Worm (Caenorhabditis elegans) whole organism, L2 larva: ENCODE results near the gene irld-1.

ENCODE experiments used
- C34F6.9 ChIP-seq: fragments of 150-350 bp; optimal IDR thresholded peaks from 2 replicates; lab custom pipeline; 2014; ENCODE audit warnings: missing biosample characterization, missing genetic modification characterization
- F13H6.1 ChIP-seq: sonication (generic microtip); optimal IDR thresholded peaks from 2 replicates; lab custom pipeline; 2016; ENCODE audit warnings: missing genetic modification characterization, missing compliant biosample characterization
- R02D3.7 ChIP-seq: fragments of 150-350 bp; optimal IDR thresholded peaks from 2 replicates; lab custom pipeline; 2014; ENCODE audit warnings: missing biosample characterization, missing genetic modification characterization
- Y55F3AM.14 ChIP-seq: fragments of 200-800 bp; sonication (Bioruptor generic); optimal IDR thresholded peaks from 2 replicates; lab custom pipeline; 2018; ENCODE audit warnings: mild to moderate bottlenecking, missing genetic modification characterization, missing compliant biosample characterization
- ZK546.5 ChIP-seq: sonication (generic microtip); optimal IDR thresholded peaks from 2 replicates; lab custom pipeline; 2017; ENCODE audit warnings: missing biosample characterization, missing genetic modification characterization
- alr-1 ChIP-seq: fragments of 150-350 bp; optimal IDR thresholded peaks from 2 replicates; lab custom pipeline; 2014; ENCODE audit warnings: missing biosample characterization, missing genetic modification characterization
- aly-2 ChIP-seq: fragments of 150-350 bp; optimal IDR thresholded peaks from 2 replicates; lab custom pipeline; 2014; ENCODE audit warnings: missing biosample characterization, missing genetic modification characterization
- ama-1 ChIP-seq: fragments of 150-350 bp; optimal IDR thresholded peaks from 2 replicates; lab custom pipeline; 2018; ENCODE audit warnings: inconsistent platforms
- blmp-1 ChIP-seq: sonication (generic microtip); optimal IDR thresholded peaks from 2 replicates; lab custom pipeline; 2017; ENCODE audit warnings: missing genetic modification characterization, mild to moderate bottlenecking, missing compliant biosample characterization, antibody characterized with exemption, moderate library complexity; ENCODE audit not compliant: insufficient read depth
- ceh-16 ChIP-seq: fragments of 150-350 bp; optimal IDR thresholded peaks from 2 replicates; lab custom pipeline; 2014; ENCODE audit warnings: missing biosample characterization, missing genetic modification characterization
- ceh-82 ChIP-seq: fragments of 150-350 bp; optimal IDR thresholded peaks from 2 replicates; lab custom pipeline; 2014; ENCODE audit warnings: missing biosample characterization, missing genetic modification characterization
- crh-2 ChIP-seq: sonication (generic microtip); optimal IDR thresholded peaks from 2 replicates; lab custom pipeline; 2017; ENCODE audit warnings: missing biosample characterization, missing genetic modification characterization
- dmd-4 ChIP-seq: sonication (generic microtip); optimal IDR thresholded peaks from 2 replicates; lab custom pipeline; 2017; ENCODE audit warnings: missing biosample characterization, missing genetic modification characterization
- egl-27 ChIP-seq: sonication (generic microtip); optimal IDR thresholded peaks from 3 replicates; lab custom pipeline; 2017; ENCODE audit warnings: missing biosample characterization, missing genetic modification reagents, missing genetic modification characterization
- elt-1 ChIP-seq: fragments of 150-350 bp; optimal IDR thresholded peaks from 2 replicates; lab custom pipeline; 2014; ENCODE audit warnings: missing biosample characterization, missing genetic modification characterization
- elt-3 ChIP-seq: sonication (generic microtip); optimal IDR thresholded peaks from 2 replicates; lab custom pipeline; 2017; ENCODE audit warnings: missing biosample characterization, missing genetic modification characterization
- gmeb-1 ChIP-seq: fragments of 150-350 bp; optimal IDR thresholded peaks from 2 replicates; lab custom pipeline; 2014; ENCODE audit warnings: missing biosample characterization, missing genetic modification characterization
- lin-11 ChIP-seq: fragments of 150-350 bp; sonication (generic microtip); optimal IDR thresholded peaks from 2 replicates; lab custom pipeline; 2014; ENCODE audit warnings: missing biosample characterization, missing genetic modification characterization, inconsistent platforms, mixed read lengths
- lin-13 ChIP-seq: fragments of 150-350 bp; optimal IDR thresholded peaks from 2 replicates; lab custom pipeline; 2014; ENCODE audit warnings: missing biosample characterization, missing genetic modification reagents, missing genetic modification characterization
- lin-39 ChIP-seq: fragments of 150-350 bp; optimal IDR thresholded peaks from 2 replicates; lab custom pipeline; 2014; ENCODE audit warnings: missing biosample characterization, missing genetic modification reagents, missing genetic modification characterization
- lsy-2 ChIP-seq, 2 experiments: fragments of 150-350 bp in 1 of 2; sonication (generic microtip) in 1 of 2; optimal IDR thresholded peaks; 2 replicates each; lab custom pipeline; 2014 to 2017; ENCODE audit warnings: missing biosample characterization in 2 of 2, missing genetic modification characterization in 2 of 2
- mab-5 ChIP-seq: fragments of 150-350 bp; optimal IDR thresholded peaks from 2 replicates; lab custom pipeline; 2014; ENCODE audit warnings: missing biosample characterization, missing genetic modification characterization
- mbf-1 ChIP-seq: sonication (generic microtip); optimal IDR thresholded peaks from 2 replicates; lab custom pipeline; 2017; ENCODE audit warnings: missing biosample characterization, missing genetic modification characterization
- mdl-1 ChIP-seq, 2 experiments: fragments of 150-350 bp in 1 of 2; sonication (generic microtip) in 1 of 2; optimal IDR thresholded peaks; 2 replicates each; lab custom pipeline; 2017; ENCODE audit warnings: missing biosample characterization in 2 of 2, missing genetic modification characterization in 2 of 2
- nhr-10 ChIP-seq: sonication (generic microtip); optimal IDR thresholded peaks from 2 replicates; lab custom pipeline; 2017; ENCODE audit warnings: missing biosample characterization, missing genetic modification characterization
- nhr-11 ChIP-seq: fragments of 150-350 bp; optimal IDR thresholded peaks from 2 replicates; lab custom pipeline; 2014; ENCODE audit warnings: missing biosample characterization, missing genetic modification characterization
- nhr-12 ChIP-seq: fragments of 150-350 bp; optimal IDR thresholded peaks from 2 replicates; lab custom pipeline; 2014; ENCODE audit warnings: missing biosample characterization, missing genetic modification characterization
- nhr-129 ChIP-seq: fragments of 150-350 bp; optimal IDR thresholded peaks from 2 replicates; lab custom pipeline; 2014; ENCODE audit warnings: missing biosample characterization, missing genetic modification characterization
- nhr-21 ChIP-seq: fragments of 150-350 bp; optimal IDR thresholded peaks from 2 replicates; lab custom pipeline; 2014; ENCODE audit warnings: missing biosample characterization, missing genetic modification characterization
- nhr-23 ChIP-seq: fragments of 150-350 bp; optimal IDR thresholded peaks from 2 replicates; lab custom pipeline; 2014; ENCODE audit warnings: missing biosample characterization, missing genetic modification reagents, missing genetic modification characterization
- nhr-237 ChIP-seq: fragments of 150-350 bp; optimal IDR thresholded peaks from 2 replicates; lab custom pipeline; 2014; ENCODE audit warnings: missing biosample characterization, missing genetic modification characterization
- nhr-25 ChIP-seq: fragments of 150-350 bp; sonication (generic microtip); optimal IDR thresholded peaks from 3 replicates; lab custom pipeline; 2014; ENCODE audit warnings: missing biosample characterization, missing genetic modification characterization
- sem-4 ChIP-seq: fragments of 150-350 bp; optimal IDR thresholded peaks from 2 replicates; lab custom pipeline; 2014; ENCODE audit warnings: missing biosample characterization, missing genetic modification reagents, missing genetic modification characterization
- sma-3 ChIP-seq: sonication (generic microtip); optimal IDR thresholded peaks from 2 replicates; lab custom pipeline; 2016; ENCODE audit warnings: missing genetic modification reagents, missing genetic modification characterization, missing compliant biosample characterization
- sma-9 ChIP-seq, 2 experiments: fragments of 150-350 bp in 1 of 2; sonication (generic microtip) in 1 of 2; optimal IDR thresholded peaks; 2 replicates each; lab custom pipeline; 2014 to 2016; ENCODE audit warnings: missing genetic modification characterization in 2 of 2, mild to moderate bottlenecking in 1 of 2, missing biosample characterization in 1 of 2, missing compliant biosample characterization in 1 of 2, missing genetic modification reagents in 1 of 2, moderate library complexity in 1 of 2
- snpc-4 ChIP-seq: fragments of 150-350 bp; optimal IDR thresholded peaks from 2 replicates; lab custom pipeline; 2014; ENCODE audit warnings: missing biosample characterization, missing genetic modification characterization
- unc-39 ChIP-seq: fragments of 150-350 bp; optimal IDR thresholded peaks from 2 replicates; lab custom pipeline; 2014; ENCODE audit warnings: missing biosample characterization, missing genetic modification characterization
- unc-55 ChIP-seq: fragments of 150-350 bp; sonication (generic microtip); optimal IDR thresholded peaks from 3 replicates; lab custom pipeline; 2014; ENCODE audit warnings: missing biosample characterization, missing genetic modification reagents, missing genetic modification characterization
- unc-62 ChIP-seq: fragments of 150-350 bp; optimal IDR thresholded peaks from 2 replicates; lab custom pipeline; 2014; ENCODE audit warnings: missing biosample characterization, missing genetic modification reagents, missing genetic modification characterization
- zag-1 ChIP-seq: fragments of 150-350 bp; optimal IDR thresholded peaks from 2 replicates; lab custom pipeline; 2014; ENCODE audit warnings: missing biosample characterization, missing genetic modification characterization
- ztf-1 ChIP-seq: fragments of 200-800 bp; sonication (Bioruptor generic); conservative IDR thresholded peaks from 2 replicates; pipeline ENCODE4 v1.3.6; 2022; ENCODE audit warnings: missing genetic modification characterization, missing compliant biosample characterization
- ztf-11 ChIP-seq: sonication (generic microtip); optimal IDR thresholded peaks from 2 replicates; lab custom pipeline; 2017; ENCODE audit warnings: missing biosample characterization, missing genetic modification characterization
- ztf-4 ChIP-seq: fragments of 150-350 bp; optimal IDR thresholded peaks from 2 replicates; lab custom pipeline; 2014; ENCODE audit warnings: missing biosample characterization, missing genetic modification characterization

irld-1 gene

ce11 chrV:4359127-4359526 lies 22.6 kb downstream of the irld-1 start:
- TF ChIP-seq elt-3 (tag; lab: Kevin White, UChicago) (no peak), nhr-11 (tag; lab: Kevin White, UChicago) (no peak), gmeb-1 (no peak), unc-55 (no peak), lin-13 (GFP tag; lab: Kevin White, UChicago) (no peak), nhr-23 (tag; lab: Kevin White, UChicago) (no peak)

ce11 chrV:4360018-4360417 lies 23.5 kb downstream of the irld-1 start:
- no peak for TF ChIP-seq nhr-129
- TF ChIP-seq snpc-4, result no peak
- no peak for TF ChIP-seq zag-1 (tag; lab: Kevin White, UChicago)
- TF ChIP-seq ztf-1 (GFP tag; lab: Robert Waterston, UW), result no peak
- TF ChIP-seq mdl-1 (tag; optimal IDR thresholded peaks at IDR 0.05; lab: Kevin White, UChicago), result no peak
- no peak for TF ChIP-seq sem-4 (tag; lab: Kevin White, UChicago)
- TF ChIP-seq Y55F3AM.14, result no peak
- TF ChIP-seq mbf-1, result no peak
- TF ChIP-seq alr-1 (tag; lab: Kevin White, UChicago), result no peak
- no peak for TF ChIP-seq sma-3
- no peak for TF ChIP-seq crh-2 (tag; lab: Kevin White, UChicago)

ce11 chrV:4361505-4361904 lies 24.9 kb downstream of the irld-1 start, which contains the start of gene F32D1.3:
F32D1.3 (minus strand) TSS chrV:4361569.
- TF ChIP-seq dmd-4 (tag; lab: Kevin White, UChicago) (no peak), ama-1 (lab: Kevin White, UChicago) (no peak), mbf-1 (no peak), nhr-25 (tag; lab: Kevin White, UChicago) (peak; percentile 31), lin-11 (tag; lab: Kevin White, UChicago) (no peak), ztf-1 (GFP tag; lab: Robert Waterston, UW) (no peak), elt-1 (peak; percentile 10), blmp-1 (no peak), Y55F3AM.14 (no peak), ztf-11 (no peak), ceh-16 (tag; lab: Kevin White, UChicago) (peak; percentile 43), unc-39 (tag; lab: Kevin White, UChicago) (no peak), sma-9 (GFP tag; optimal IDR thresholded peaks at IDR 0.05; lab: Kevin White, UChicago) (peak; percentile 53), sma-9 (tag; optimal IDR thresholded peaks at IDR 0.05; lab: Kevin White, UChicago) (no peak), ZK546.5 (tag; lab: Kevin White, UChicago) (no peak), nhr-237 (tag; lab: Kevin White, UChicago) (no peak), elt-3 (tag; lab: Kevin White, UChicago) (no peak), mdl-1 (tag; optimal IDR thresholded peaks at IDR 0.05; lab: Kevin White, UChicago) (peak in 1 of 2 experiments; percentile 31), mab-5 (tag; lab: Kevin White, UChicago) (no peak), R02D3.7 (no peak), nhr-11 (tag; lab: Kevin White, UChicago) (no peak), nhr-23 (tag; lab: Kevin White, UChicago) (no peak), nhr-12 (no peak), egl-27 (tag; lab: Kevin White, UChicago) (no peak), aly-2 (tag; lab: Kevin White, UChicago) (no peak), unc-62 (GFP tag; lab: Kevin White, UChicago) (no peak), ztf-4 (tag; lab: Kevin White, UChicago) (no peak), lin-39 (tag; lab: Kevin White, UChicago) (no peak), lin-13 (GFP tag; lab: Kevin White, UChicago) (no peak), C34F6.9 (tag; lab: Kevin White, UChicago) (no peak), nhr-21 (tag; lab: Kevin White, UChicago) (no peak)

ce11 chrV:4364517-4364916 lies 28.0 kb downstream of the irld-1 start, which contains the start of gene grl-13:
grl-13 (minus strand) TSS chrV:4364617.
- TF ChIP-seq Y55F3AM.14 (no peak), C34F6.9 (tag; lab: Kevin White, UChicago) (no peak), dmd-4 (tag; lab: Kevin White, UChicago) (no peak), ceh-82 (tag; lab: Kevin White, UChicago) (no peak), lsy-2 (tag; optimal IDR thresholded peaks at IDR 0.05; lab: Kevin White, UChicago) (no peak), F13H6.1 (tag; lab: Kevin White, UChicago) (no peak), mab-5 (tag; lab: Kevin White, UChicago) (no peak), nhr-10 (tag; lab: Kevin White, UChicago) (no peak), unc-62 (GFP tag; lab: Kevin White, UChicago) (no peak), mdl-1 (tag; optimal IDR thresholded peaks at IDR 0.05; lab: Kevin White, UChicago) (no peak), lin-39 (tag; lab: Kevin White, UChicago) (no peak), blmp-1 (no peak), elt-1 (no peak), lin-13 (GFP tag; lab: Kevin White, UChicago) (no peak), crh-2 (tag; lab: Kevin White, UChicago) (no peak), ama-1 (lab: Kevin White, UChicago) (no peak), aly-2 (tag; lab: Kevin White, UChicago) (no peak)
